Worm (Caenorhabditis elegans): Measurements from ENCODE around the gene F59F5.7.

DNA sequence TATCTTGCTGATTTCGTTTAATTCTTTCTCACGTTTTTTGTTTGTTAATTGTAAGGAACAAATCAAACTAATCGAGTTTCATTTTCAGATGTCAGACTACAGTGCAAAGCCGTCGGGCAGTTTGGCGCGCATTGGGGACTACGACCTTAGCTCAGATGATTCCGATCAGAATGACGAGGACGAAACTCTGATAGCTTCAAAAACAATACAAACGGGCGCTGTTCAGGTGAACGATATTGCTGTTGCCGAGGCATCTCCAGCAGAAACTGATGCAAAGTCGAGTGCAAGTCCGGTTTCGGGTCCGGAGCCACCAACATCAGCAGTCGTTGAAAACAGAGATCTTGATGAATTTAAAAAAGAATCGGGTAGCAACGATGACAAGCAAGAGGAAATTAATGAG lies 9.9 kb downstream of the F59F5.7 start, which contains the start of gene bet-2:
- TF ChIP-seq ama-1 (optimal IDR thresholded peaks at IDR 0.05) (no peak), elt-1 (tag; optimal IDR thresholded peaks at IDR 0.05) (no peak), zag-1 (tag; optimal IDR thresholded peaks at IDR 0.05) (no peak), nhr-25 (tag; optimal IDR thresholded peaks at IDR 0.05) (no peak), aly-2 (tag; optimal IDR thresholded peaks at IDR 0.05) (no peak), skn-1 (tag; optimal IDR thresholded peaks at IDR 0.05) (no peak), nhr-11 (tag; optimal IDR thresholded peaks at IDR 0.05) (no peak), mab-5 (tag; optimal IDR thresholded peaks at IDR 0.05) (no peak), nhr-77 (tag; optimal IDR thresholded peaks at IDR 0.05) (no peak)

Data from whole organism, L2 larva.